Fruit fly (Drosophila melanogaster): Measurements from ENCODE around the gene Nrg.

The Nrg gene

dm6 chrX:8560087-8560999 lies 43.2 kb downstream of the Nrg start, which contains the start of the genes CG12112 and Trf4-1 (continued):
- TF ChIP-seq vvl (GFP tag; IDR thresholded peaks at IDR 0.05) (no peak; the same call in 1 of the 2 replicates), wdn (GFP tag; IDR thresholded peaks at IDR 0.05) (no peak), pzg (GFP tag; optimal IDR thresholded peaks at IDR 0.05) (peak; percentile 91), CG13424 (tag; optimal IDR thresholded peaks at IDR 0.05) (peak; percentile 34), CG10462 (GFP tag; optimal IDR thresholded peaks at IDR 0.05) (no peak), Neu2 (GFP tag; optimal IDR thresholded peaks at IDR 0.05; ENCODE audit: borderline replicate concordance) (no peak), HLHmδ (GFP tag; optimal IDR thresholded peaks at IDR 0.05) (no peak), NC2β (GFP tag; optimal IDR thresholded peaks at IDR 0.05) (peak; percentile 29), croc (GFP tag; conservative IDR thresholded peaks at IDR 0.05) (no peak), h (optimal IDR thresholded peaks at IDR 0.05) (no peak), tup (GFP tag; optimal IDR thresholded peaks at IDR 0.05) (no peak), luna (GFP tag; optimal IDR thresholded peaks at IDR 0.05) (no peak), CG33213 (GFP tag; optimal IDR thresholded peaks at IDR 0.05) (peak; percentile 24), CG10366 (GFP tag; IDR thresholded peaks at IDR 0.05) (no peak), gsb (GFP tag; IDR thresholded peaks at IDR 0.05) (no peak), kni (GFP tag; optimal IDR thresholded peaks at IDR 0.05) (no peak), gcm (GFP tag; optimal IDR thresholded peaks at IDR 0.05) (peak; percentile 29), Mes4 (GFP tag; optimal IDR thresholded peaks at IDR 0.05) (no peak), H2.0 (GFP tag; IDR thresholded peaks at IDR 0.05) (no peak), CG13123 (GFP tag; optimal IDR thresholded peaks at IDR 0.05) (no peak), CG12299 (tag; optimal IDR thresholded peaks at IDR 0.05) (no peak), lilli (GFP tag; optimal IDR thresholded peaks at IDR 0.05) (peak; percentile 31), CG31224 (GFP tag; IDR thresholded peaks at IDR 0.05) (no peak), tio (GFP tag; optimal IDR thresholded peaks at IDR 0.05) (peak; percentile 1), Scr (GFP tag; IDR thresholded peaks at IDR 0.05; ENCODE audit: partially characterized antibody) (peak; percentile 78), CG6813 (GFP tag; optimal IDR thresholded peaks at IDR 0.05) (no peak), sisA (GFP tag; IDR thresholded peaks at IDR 0.05) (no peak), Bteb2 (GFP tag; optimal IDR thresholded peaks at IDR 0.05) (no peak), sug (tag; optimal IDR thresholded peaks at IDR 0.05) (peak; percentile 24), Kr (GFP tag; optimal IDR thresholded peaks at IDR 0.05) (no peak), CG2202 (tag; optimal IDR thresholded peaks at IDR 0.05) (no peak), inv (GFP tag; IDR thresholded peaks at IDR 0.05; ENCODE audit: partially characterized antibody) (peak; percentile 76), CG11093 (GFP tag; IDR thresholded peaks at IDR 0.05) (no peak), CG10321 (GFP tag; IDR thresholded peaks at IDR 0.05) (no peak), crc (GFP tag; optimal IDR thresholded peaks at IDR 0.05) (no peak), E2f2 (GFP tag; IDR thresholded peaks at IDR 0.05) (peak; percentile 16; the same call in 1 of the 2 replicates), Dfd (GFP tag; optimal IDR thresholded peaks at IDR 0.05) (no peak), CG18619 (GFP tag; optimal IDR thresholded peaks at IDR 0.05) (no peak), insv (GFP tag; optimal IDR thresholded peaks at IDR 0.05) (no peak), ems (GFP tag; optimal IDR thresholded peaks at IDR 0.05) (no peak), CG7745 (tag; optimal IDR thresholded peaks at IDR 0.05) (no peak), C15 (GFP tag; IDR thresholded peaks at IDR 0.05) (no peak), Atf3 (GFP tag; optimal IDR thresholded peaks at IDR 0.05) (no peak), danr (GFP tag; IDR thresholded peaks at IDR 0.05) (no peak), CG3995 (GFP tag; optimal IDR thresholded peaks at IDR 0.05) (peak; percentile 68), CG17612 (GFP tag; IDR thresholded peaks at IDR 0.05) (no peak), Stat92E (GFP tag; optimal IDR thresholded peaks at IDR 0.05) (no peak), mam (GFP tag; optimal IDR thresholded peaks at IDR 0.05) (peak; percentile 11), CG1792 (GFP tag; optimal IDR thresholded peaks at IDR 0.05) (no peak), wek (GFP tag; optimal IDR thresholded peaks at IDR 0.05) (no peak)
